Worm (Caenorhabditis elegans) whole organism, L4 larva: ENCODE results near the gene Y22D7AL.4.

Experiments used
- Y48G9A.11 ChIP-seq: fragments of 200-800 bp; sonication (Bioruptor generic); IDR thresholded peaks from 2 replicates; pipeline ENCODE4 v1.3.6; 2022; ENCODE audit warnings: missing genetic modification reagents, missing genetic modification characterization, missing compliant biosample characterization
- ceh-62 ChIP-seq: sonication (generic microtip); optimal IDR thresholded peaks from 2 replicates; lab custom pipeline; 2017; ENCODE audit warnings: missing biosample characterization, missing genetic modification characterization
- fos-1 ChIP-seq: fragments of 150-350 bp; optimal IDR thresholded peaks from 2 replicates; lab custom pipeline; 2014; ENCODE audit warnings: missing biosample characterization, missing genetic modification characterization
- nhr-102 ChIP-seq: sonication (generic microtip); optimal IDR thresholded peaks from 2 replicates; lab custom pipeline; 2016; ENCODE audit warnings: mild to moderate bottlenecking, missing genetic modification characterization, moderate library complexity, missing compliant biosample characterization
- nhr-237 ChIP-seq: sonication (generic microtip); optimal IDR thresholded peaks from 2 replicates; lab custom pipeline; 2017; ENCODE audit warnings: missing biosample characterization, missing genetic modification characterization
- saeg-2 ChIP-seq: fragments of 200-800 bp; sonication (Bioruptor generic); IDR thresholded peaks from 2 replicates; pipeline ENCODE4 v1.3.6; 2022; ENCODE audit warnings: missing genetic modification reagents, missing genetic modification characterization, missing compliant biosample characterization
- zag-1 ChIP-seq: fragments of 150-350 bp; optimal IDR thresholded peaks from 2 replicates; lab custom pipeline; 2014; ENCODE audit warnings: missing biosample characterization, missing genetic modification characterization

DNA sequence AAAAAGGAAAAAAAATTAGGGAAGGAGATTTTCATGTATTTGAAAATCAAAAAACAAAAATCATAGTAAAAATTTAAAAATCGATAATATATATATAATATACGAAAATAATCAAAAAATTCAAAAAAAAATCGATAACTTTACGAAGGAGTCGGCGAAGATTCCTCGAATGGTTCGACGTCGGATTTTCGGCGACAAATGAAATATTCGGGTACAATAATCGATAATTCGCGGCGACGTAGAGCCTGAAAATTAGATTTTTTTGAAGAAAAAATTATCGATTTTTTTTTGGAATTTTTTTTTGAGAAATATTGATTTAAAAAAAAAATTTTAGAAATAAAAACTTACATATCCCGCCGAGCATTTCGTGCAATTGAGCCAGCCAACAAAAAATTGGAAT is 38.9 kb downstream of the Y22D7AL.4 start:
- TF ChIP-seq ceh-62 (no peak), nhr-102 (tag; lab: Kevin White, UChicago) (no peak), zag-1 (tag; lab: Kevin White, UChicago) (no peak), saeg-2 (GFP tag; lab: Robert Waterston, UW) (no peak), fos-1 (tag; lab: Kevin White, UChicago) (no peak), Y48G9A.11 (no peak), nhr-237 (tag; lab: Kevin White, UChicago) (no peak)
